Worm (Caenorhabditis elegans) whole organism, L4 larva: Measurements from ENCODE around the gene wdr-60.
A peak's percentile ranks its signal among the peaks of the same experiment; 100 is the strongest.

Experiments used
- D1046.2 ChIP-seq: fragments of 200-800 bp; sonication (Bioruptor generic); IDR thresholded peaks from 2 replicates; pipeline ENCODE4 v1.3.6; 2022; ENCODE audit warnings: missing genetic modification characterization, missing compliant biosample characterization
- F10B5.3 ChIP-seq: sonication (generic microtip); optimal IDR thresholded peaks from 2 replicates; lab custom pipeline; 2016; ENCODE audit warnings: mild to moderate bottlenecking, missing genetic modification characterization, missing compliant biosample characterization
- F49E8.2 ChIP-seq: sonication (generic microtip); optimal IDR thresholded peaks from 2 replicates; lab custom pipeline; 2016; ENCODE audit warnings: missing compliant biosample characterization, mild to moderate bottlenecking, missing genetic modification characterization, borderline replicate concordance
- R02D3.7 ChIP-seq: fragments of 150-350 bp; sonication (generic microtip); optimal IDR thresholded peaks from 3 replicates; lab custom pipeline; 2014; ENCODE audit warnings: missing biosample characterization, missing genetic modification characterization
- T26A8.4 ChIP-seq: fragments of 200-800 bp; sonication (Bioruptor generic); IDR thresholded peaks from 2 replicates; pipeline ENCODE4 v1.3.6; 2022; ENCODE audit warnings: missing genetic modification characterization, missing compliant biosample characterization
- Y48G9A.11 ChIP-seq: fragments of 200-800 bp; sonication (Bioruptor generic); IDR thresholded peaks from 2 replicates; pipeline ENCODE4 v1.3.6; 2022; ENCODE audit warnings: missing genetic modification reagents, missing genetic modification characterization, missing compliant biosample characterization
- Y75B8A.6 ChIP-seq: fragments of 200-800 bp; sonication (Bioruptor generic); IDR thresholded peaks from 2 replicates; pipeline ENCODE4 v1.3.6; 2022; ENCODE audit warnings: missing genetic modification reagents, missing genetic modification characterization, missing compliant biosample characterization
- aha-1 ChIP-seq: fragments of 150-350 bp; peaks from one replicate; lab custom pipeline; 2014; ENCODE audit warnings: missing biosample characterization, missing genetic modification characterization
- arid-1 ChIP-seq: fragments of 200-800 bp; sonication (Bioruptor generic); conservative IDR thresholded peaks from 2 replicates; pipeline ENCODE4 v1.3.6; 2022; ENCODE audit warnings: missing genetic modification reagents, missing genetic modification characterization, missing compliant biosample characterization
- ceh-28 ChIP-seq: fragments of 150-350 bp; optimal IDR thresholded peaks from 2 replicates; lab custom pipeline; 2014; ENCODE audit warnings: missing biosample characterization, missing genetic modification reagents, missing genetic modification characterization
- ceh-82 ChIP-seq: sonication (generic microtip); optimal IDR thresholded peaks from 2 replicates; lab custom pipeline; 2017; ENCODE audit warnings: missing biosample characterization, missing genetic modification characterization
- cey-2 ChIP-seq: sonication (generic microtip); optimal IDR thresholded peaks from 3 replicates; lab custom pipeline; 2017; ENCODE audit warnings: missing genetic modification characterization, mild to moderate bottlenecking, missing compliant biosample characterization, antibody characterized with exemption, borderline replicate concordance; ENCODE audit not compliant: insufficient read depth
- ctbp-1 ChIP-seq: fragments of 200-800 bp; sonication (Bioruptor generic); IDR thresholded peaks from 2 replicates; pipeline ENCODE4 v1.3.6; 2022; ENCODE audit warnings: missing genetic modification reagents, missing genetic modification characterization, missing compliant biosample characterization
- daf-19 ChIP-seq: fragments of 200-800 bp; sonication (Bioruptor generic); conservative IDR thresholded peaks from 2 replicates; pipeline ENCODE4 v1.3.6; 2022; ENCODE audit warnings: missing genetic modification characterization, missing compliant biosample characterization
- dmd-8 ChIP-seq: fragments of 200-800 bp; sonication (Bioruptor generic); IDR thresholded peaks from 2 replicates; pipeline ENCODE4 v1.3.6; 2022; ENCODE audit warnings: missing genetic modification characterization, missing compliant biosample characterization
- dpl-1 ChIP-seq: fragments of 150-350 bp; optimal IDR thresholded peaks from 2 replicates; lab custom pipeline; 2014; ENCODE audit warnings: missing biosample characterization, missing genetic modification reagents, missing genetic modification characterization
- duxl-1 ChIP-seq: sonication (generic microtip); optimal IDR thresholded peaks from 2 replicates; lab custom pipeline; 2016; ENCODE audit warnings: mild to moderate bottlenecking, missing genetic modification characterization, moderate library complexity, missing compliant biosample characterization; ENCODE audit not compliant: poor library complexity
- egl-27 ChIP-seq: sonication (generic microtip); optimal IDR thresholded peaks from 3 replicates; lab custom pipeline; 2017; ENCODE audit warnings: missing biosample characterization, missing genetic modification reagents, missing genetic modification characterization
- egl-43 ChIP-seq: fragments of 200-800 bp; sonication (Bioruptor generic); IDR thresholded peaks from 2 replicates; pipeline ENCODE4 v1.3.6; 2022; ENCODE audit warnings: missing genetic modification reagents, missing genetic modification characterization, missing compliant biosample characterization
- fkh-10 ChIP-seq: fragments of 150-350 bp; optimal IDR thresholded peaks from 2 replicates; lab custom pipeline; 2014; ENCODE audit warnings: missing biosample characterization, missing genetic modification reagents, missing genetic modification characterization
- gei-8 ChIP-seq: fragments of 200-800 bp; sonication (Bioruptor generic); optimal IDR thresholded peaks from 2 replicates; lab custom pipeline; 2018; ENCODE audit warnings: mild to moderate bottlenecking, missing genetic modification characterization, missing compliant biosample characterization
- hif-1 ChIP-seq, 2 experiments: sonication (generic microtip); optimal IDR thresholded peaks; 2 replicates each; lab custom pipeline; 2016 to 2017; ENCODE audit warnings: missing compliant biosample characterization in 2 of 2, missing genetic modification characterization in 2 of 2, missing genetic modification reagents in 2 of 2, missing genotype in 2 of 2, mild to moderate bottlenecking in 1 of 2
- hlh-11 ChIP-seq: fragments of 200-800 bp; sonication (Bioruptor generic); optimal IDR thresholded peaks from 2 replicates; lab custom pipeline; 2018; ENCODE audit warnings: mild to moderate bottlenecking, missing genetic modification characterization, missing compliant biosample characterization
- hmg-1.1 ChIP-seq: fragments of 200-800 bp; sonication (Bioruptor generic); IDR thresholded peaks from 2 replicates; pipeline ENCODE4 v1.3.6; 2022; ENCODE audit warnings: missing genetic modification reagents, missing genetic modification characterization, missing compliant biosample characterization
- lsy-2 ChIP-seq, 2 experiments: fragments of 150-350 bp in 1 of 2; sonication (generic microtip) in 1 of 2; optimal IDR thresholded peaks; 2 replicates each; lab custom pipeline; 2014 to 2017; ENCODE audit warnings: missing biosample characterization in 2 of 2, missing genetic modification characterization in 2 of 2
- madf-5 ChIP-seq, 2 experiments: fragments of 200-800 bp; sonication (Bioruptor generic); IDR thresholded peaks; 2 replicates each; pipeline ENCODE4 v1.3.6; 2022; ENCODE audit warnings: missing compliant biosample characterization in 2 of 2, missing genetic modification characterization in 2 of 2
- mdl-1 ChIP-seq, 2 experiments: fragments of 150-350 bp in 1 of 2; sonication (generic microtip) in 1 of 2; optimal IDR thresholded peaks; 2 replicates each; lab custom pipeline; 2014 to 2017; ENCODE audit warnings: missing biosample characterization in 2 of 2, missing genetic modification characterization in 2 of 2
- mep-1 ChIP-seq: fragments of 150-350 bp; sonication (generic microtip); optimal IDR thresholded peaks from 3 replicates; lab custom pipeline; 2014; ENCODE audit warnings: missing biosample characterization, missing genetic modification characterization
- mes-2 ChIP-seq: sonication (generic microtip); optimal IDR thresholded peaks from 2 replicates; lab custom pipeline; 2016; ENCODE audit warnings: missing genotype, mild to moderate bottlenecking, missing genetic modification characterization, missing compliant biosample characterization; ENCODE audit not compliant: poor library complexity, severe bottlenecking
- nhr-102 ChIP-seq: sonication (generic microtip); optimal IDR thresholded peaks from 2 replicates; lab custom pipeline; 2016; ENCODE audit warnings: mild to moderate bottlenecking, missing genetic modification characterization, moderate library complexity, missing compliant biosample characterization
- nhr-237 ChIP-seq: sonication (generic microtip); optimal IDR thresholded peaks from 2 replicates; lab custom pipeline; 2017; ENCODE audit warnings: missing biosample characterization, missing genetic modification characterization
- nhr-42 ChIP-seq: fragments of 200-800 bp; sonication (Bioruptor generic); IDR thresholded peaks from 2 replicates; pipeline ENCODE4 v1.3.6; 2022; ENCODE audit warnings: missing genetic modification characterization, missing compliant biosample characterization
- nhr-6 ChIP-seq: fragments of 150-350 bp; optimal IDR thresholded peaks from 2 replicates; lab custom pipeline; 2014; ENCODE audit warnings: missing biosample characterization, missing genetic modification characterization
- pha-4 ChIP-seq, 2 experiments: fragments of 150-350 bp in 1 of 2; fragments of 200-800 bp in 1 of 2; sonication (Bioruptor generic) in 1 of 2; IDR thresholded peaks in 1 of 2; optimal IDR thresholded peaks in 1 of 2; 2 replicates each; pipeline versions ENCODE4 v1.3.6 to Lab custom; 2014 to 2022; ENCODE audit warnings: missing genetic modification characterization in 2 of 2, missing genetic modification reagents in 2 of 2, missing biosample characterization in 1 of 2, missing compliant biosample characterization in 1 of 2
- rbr-2 ChIP-seq: sonication (generic microtip); optimal IDR thresholded peaks from 2 replicates; lab custom pipeline; 2016; ENCODE audit warnings: missing genotype, missing genetic modification characterization, missing compliant biosample characterization
- sdz-12 ChIP-seq: fragments of 200-800 bp; sonication (Bioruptor generic); optimal IDR thresholded peaks from 2 replicates; lab custom pipeline; 2018; ENCODE audit warnings: mild to moderate bottlenecking, missing genetic modification characterization, missing compliant biosample characterization
- set-16 ChIP-seq: fragments of 200-800 bp; sonication (Bioruptor generic); IDR thresholded peaks from 2 replicates; pipeline ENCODE4 v1.3.6; 2022; ENCODE audit warnings: missing genetic modification reagents, missing genetic modification characterization, missing compliant biosample characterization
- skn-1 ChIP-seq: fragments of 150-350 bp; optimal IDR thresholded peaks from 2 replicates; lab custom pipeline; 2014; ENCODE audit warnings: missing biosample characterization, missing genetic modification characterization
- unc-62 ChIP-seq, 3 experiments: fragments of 150-350 bp in 1 of 3; sonication (generic microtip); optimal IDR thresholded peaks in 2 of 3; peaks in 1 of 3; 1 replicate in 1 of 3; 2 replicates in 2 of 3; lab custom pipeline; 2014 to 2017; ENCODE audit warnings: missing biosample characterization in 3 of 3, missing genetic modification characterization in 3 of 3, missing genetic modification reagents in 3 of 3, missing genotype in 1 of 3
- vab-7 ChIP-seq: fragments of 200-800 bp; sonication (Bioruptor generic); IDR thresholded peaks from 2 replicates; pipeline ENCODE4 v1.3.6; 2022; ENCODE audit warnings: missing genetic modification reagents, missing genetic modification characterization, missing compliant biosample characterization
- ztf-11 ChIP-seq: fragments of 150-350 bp; optimal IDR thresholded peaks from 2 replicates; lab custom pipeline; 2014; ENCODE audit warnings: missing biosample characterization, missing genetic modification characterization
- ztf-7 ChIP-seq: fragments of 150-350 bp; optimal IDR thresholded peaks from 2 replicates; lab custom pipeline; 2014; ENCODE audit warnings: missing biosample characterization, missing genetic modification characterization

wdr-60 gene

DNA sequence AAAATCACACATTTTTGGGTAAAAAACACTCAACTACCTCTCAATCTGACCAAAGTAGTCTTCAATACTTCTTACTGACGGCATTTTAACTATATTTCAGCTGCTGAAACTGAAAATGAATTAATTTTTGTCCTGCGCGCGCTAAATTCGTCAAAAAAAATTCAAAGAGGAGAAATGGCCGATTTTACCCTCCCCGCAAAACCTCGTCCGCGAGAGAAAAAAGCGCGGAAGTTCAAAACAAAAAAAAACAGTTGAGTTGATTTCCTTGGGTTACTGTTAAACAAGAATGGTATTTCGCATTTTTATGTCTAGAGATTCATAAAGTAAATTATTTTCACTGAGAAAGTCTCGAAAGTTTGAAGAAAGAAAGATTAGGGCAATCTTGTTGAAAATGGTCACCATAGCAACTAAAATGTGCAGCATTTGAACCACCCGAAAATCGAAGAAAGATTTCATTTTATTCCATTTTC lies at the start of gene wdr-60, which contains the start of gene C27F2.10:
wdr-60 (plus strand) TSS at position 420 of the 470 bp plus-strand sequence.
C27F2.10 (minus strand) TSS at position 109 of the 470 bp plus-strand sequence.
- no peak for TF ChIP-seq sdz-12 (GFP tag; lab: Kevin White, UChicago)
- peak; percentile 92 for TF ChIP-seq mes-2
- TF ChIP-seq dpl-1 (GFP tag; lab: Kevin White, UChicago) = peak; percentile 82
- peak in 1 of 2 experiments; percentile 4 for TF ChIP-seq lsy-2 (tag; optimal IDR thresholded peaks at IDR 0.05; lab: Kevin White, UChicago)
- peak in 1 of 2 experiments; percentile 31 for TF ChIP-seq hif-1 (tag; optimal IDR thresholded peaks at IDR 0.05; lab: Kevin White, UChicago)

DNA sequence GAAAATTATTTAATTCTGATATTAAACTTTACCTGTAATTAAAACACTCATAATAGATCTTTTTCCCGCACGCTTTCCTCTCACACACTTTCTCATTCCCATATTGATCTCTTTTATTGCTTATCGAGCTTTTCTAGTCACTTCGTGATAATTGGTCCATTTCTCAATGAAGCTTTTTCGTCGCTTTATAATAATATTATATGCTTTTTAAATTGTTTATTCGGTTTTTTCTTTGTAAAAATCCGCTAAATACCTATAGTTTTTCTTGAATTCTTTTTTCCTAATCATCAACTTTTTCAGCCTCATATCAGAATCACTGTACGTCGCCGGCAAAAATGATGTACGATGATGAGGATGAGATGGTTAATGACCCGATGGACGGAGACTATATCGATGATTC lies 47.7 kb upstream of the wdr-60 start, which contains the start of gene rpb-2:
rpb-2 (plus strand) TSS at position 301 of the 400 bp plus-strand sequence.
- TF ChIP-seq mdl-1 (tag; optimal IDR thresholded peaks at IDR 0.05; lab: Kevin White, UChicago) (no peak), skn-1 (no peak), fkh-10 (GFP tag; lab: Kevin White, UChicago) (no peak), ztf-7 (tag; lab: Kevin White, UChicago) (no peak), duxl-1 (tag; lab: Kevin White, UChicago) (no peak), dmd-8 (GFP tag; lab: Robert Waterston, UW) (no peak), ceh-28 (tag; lab: Kevin White, UChicago) (no peak), vab-7 (GFP tag; lab: Robert Waterston, UW) (no peak), F10B5.3 (no peak), hmg-1.1 (GFP tag; lab: Robert Waterston, UW) (no peak), egl-27 (tag; lab: Kevin White, UChicago) (no peak), nhr-102 (tag; lab: Kevin White, UChicago) (no peak)

DNA sequence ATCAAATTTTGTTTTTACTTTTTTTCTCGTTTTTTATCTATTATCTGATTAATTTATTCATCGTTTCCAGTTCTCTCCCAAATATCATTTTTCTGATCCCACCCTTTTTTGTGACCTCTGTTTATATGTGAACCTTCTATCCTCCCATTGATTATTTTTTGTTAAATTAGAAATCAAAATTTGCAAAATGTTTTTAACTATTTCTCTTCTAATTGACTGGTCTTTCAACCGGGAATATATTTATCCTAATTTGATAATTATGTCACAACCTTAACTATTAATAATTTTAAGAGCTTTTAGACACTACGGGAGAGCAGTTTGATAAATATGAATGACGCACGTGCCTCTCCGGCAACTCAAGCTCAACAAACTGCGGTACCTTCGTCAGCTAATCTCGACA lies 42.8 kb upstream of the wdr-60 start, which contains the start of gene ntl-9:
ntl-9 (plus strand) TSS at position 301 of the 400 bp plus-strand sequence.
- TF ChIP-seq fkh-10 (GFP tag; lab: Kevin White, UChicago) (no peak), R02D3.7 (tag; lab: Kevin White, UChicago) (no peak), arid-1 (GFP tag; lab: Robert Waterston, UW) (no peak)

DNA sequence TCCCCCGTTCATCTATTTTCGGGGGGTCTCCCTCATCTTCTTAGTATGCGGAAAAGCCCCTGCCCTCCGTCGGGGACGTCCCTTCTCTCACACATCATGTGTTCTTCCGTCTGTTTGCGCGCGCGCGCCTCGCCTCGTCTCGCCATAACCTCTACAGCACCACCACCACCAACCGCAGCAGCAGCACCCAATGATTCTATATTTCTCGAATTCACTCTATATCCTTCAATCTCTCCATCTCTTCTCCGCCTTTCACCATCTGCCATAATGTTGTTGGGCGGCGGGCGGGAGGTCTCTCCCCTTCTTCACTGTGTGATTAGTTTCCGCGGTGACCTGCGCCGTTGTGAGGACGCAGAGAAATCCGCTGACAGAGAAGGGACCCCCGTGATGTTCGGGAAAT lies 39.7 kb upstream of the wdr-60 start:
- no peak for TF ChIP-seq arid-1 (GFP tag; lab: Robert Waterston, UW)
- no peak for TF ChIP-seq cey-2 (tag; lab: Kevin White, UChicago)
- no peak for TF ChIP-seq F49E8.2
- TF ChIP-seq ctbp-1 (GFP tag; lab: Robert Waterston, UW) = 0 out of 2 replicates have a peak, but pooled peaks have one; percentile 30
- 0 out of 2 replicates have a peak, but pooled peaks have one; percentile 10 for TF ChIP-seq Y48G9A.11 (GFP tag; lab: Robert Waterston, UW)
- peak; percentile 23 for TF ChIP-seq rbr-2 (tag; lab: Kevin White, UChicago)
- TF ChIP-seq nhr-237 (tag; lab: Kevin White, UChicago) = no peak
- no peak for TF ChIP-seq madf-5 (GFP tag; IDR thresholded peaks at IDR 0.05; lab: Robert Waterston, UW)
- TF ChIP-seq F10B5.3 = no peak
- TF ChIP-seq T26A8.4 = no peak
- no peak for TF ChIP-seq daf-19 (GFP tag; lab: Robert Waterston, UW)
- no peak for TF ChIP-seq ceh-82 (tag; lab: Kevin White, UChicago)
- TF ChIP-seq nhr-42 (GFP tag; lab: Robert Waterston, UW) = 0 out of 2 replicates have a peak, but pooled peaks have one; percentile 27
- TF ChIP-seq ztf-11 (tag; lab: Kevin White, UChicago) = no peak
- no peak for TF ChIP-seq Y75B8A.6 (GFP tag; lab: Robert Waterston, UW)
- TF ChIP-seq hlh-11 (tag; lab: Kevin White, UChicago) = peak; percentile 36
- TF ChIP-seq hmg-1.1 (GFP tag; lab: Robert Waterston, UW) = peak; percentile 38; the same call in 1 of the 2 replicates
- no peak for TF ChIP-seq nhr-6 (tag; lab: Kevin White, UChicago)
- peak; percentile 82 for TF ChIP-seq set-16 (GFP tag; lab: Robert Waterston, UW)
- peak; percentile 37 for TF ChIP-seq mes-2
- TF ChIP-seq aha-1 (tag; lab: Kevin White, UChicago) = peak; percentile 98
- TF ChIP-seq egl-43 (GFP tag; lab: Robert Waterston, UW) = peak; percentile 42; the same call in 1 of the 2 replicates
- TF ChIP-seq pha-4 (GFP tag; IDR thresholded peaks at IDR 0.05; lab: Robert Waterston, UW) = no peak
- no peak for TF ChIP-seq pha-4 (tag; optimal IDR thresholded peaks at IDR 0.05; lab: Kevin White, UChicago)
- no peak for TF ChIP-seq D1046.2 (GFP tag; lab: Robert Waterston, UW)
- peak; percentile 27 for TF ChIP-seq mep-1 (tag; lab: Kevin White, UChicago)
- TF ChIP-seq gei-8 = peak; percentile 11
- peak; percentile 11 to 34 for TF ChIP-seq mdl-1 (tag; optimal IDR thresholded peaks at IDR 0.05; lab: Kevin White, UChicago)
- TF ChIP-seq unc-62 (GFP tag; optimal IDR thresholded peaks at IDR 0.05 in 1 of 2; lab: Kevin White, UChicago) = no peak
- no peak for TF ChIP-seq unc-62 (tag; optimal IDR thresholded peaks at IDR 0.05; lab: Kevin White, UChicago)
- no peak for TF ChIP-seq hif-1 (tag; optimal IDR thresholded peaks at IDR 0.05; lab: Kevin White, UChicago)
